Fruit fly (Drosophila melanogaster): Measurements from ENCODE around the gene CG33159.

The CG33159 gene

dm6 chr3L:3251659-3252490 lies 47.6 kb upstream of the CG33159 start (continued):
- TF ChIP-seq Fer2 (tag; optimal IDR thresholded peaks at IDR 0.05) (no peak), CG10147 (GFP tag; optimal IDR thresholded peaks at IDR 0.05) (no peak), Xbp1 (GFP tag; optimal IDR thresholded peaks at IDR 0.05) (no peak), chm (GFP tag; IDR thresholded peaks at IDR 0.05) (no peak), CG11723 (GFP tag; optimal IDR thresholded peaks at IDR 0.05) (no peak), crol (GFP tag; IDR thresholded peaks at IDR 0.05) (no peak), ind (GFP tag; optimal IDR thresholded peaks at IDR 0.05) (no peak), lilli (GFP tag; optimal IDR thresholded peaks at IDR 0.05) (no peak), Med (GFP tag) (no peak), Awh (GFP tag; IDR thresholded peaks at IDR 0.05) (no peak), CG8388 (GFP tag; optimal IDR thresholded peaks at IDR 0.05) (no peak), CG9215 (GFP tag; IDR thresholded peaks at IDR 0.05) (no peak), CG4854 (GFP tag; optimal IDR thresholded peaks at IDR 0.05) (no peak), Taf1 (GFP tag; IDR thresholded peaks at IDR 0.05) (no peak), Ptx1 (GFP tag; IDR thresholded peaks at IDR 0.05) (no peak), CG6683 (GFP tag; optimal IDR thresholded peaks at IDR 0.05) (no peak), hb (GFP tag; IDR thresholded peaks at IDR 0.05; ENCODE audit: partially characterized antibody) (no peak), cato (GFP tag; optimal IDR thresholded peaks at IDR 0.05; ENCODE audit: borderline replicate concordance) (no peak), CG17359 (tag; optimal IDR thresholded peaks at IDR 0.05) (no peak), Max (GFP tag; optimal IDR thresholded peaks at IDR 0.05) (no peak), CG11696 (GFP tag; IDR thresholded peaks at IDR 0.05) (no peak), Hmx (GFP tag; optimal IDR thresholded peaks at IDR 0.05) (no peak), NK7.1 (GFP tag; optimal IDR thresholded peaks at IDR 0.05) (no peak), CG17361 (GFP tag; IDR thresholded peaks at IDR 0.05) (no peak), nmo (GFP tag; optimal IDR thresholded peaks at IDR 0.05) (peak; percentile 3), CG10543 (GFP tag; optimal IDR thresholded peaks at IDR 0.05) (no peak), Atf-2 (GFP tag; optimal IDR thresholded peaks at IDR 0.05) (no peak), sqz (GFP tag; optimal IDR thresholded peaks at IDR 0.05) (no peak), Blimp-1 (GFP tag; optimal IDR thresholded peaks at IDR 0.05) (peak; percentile 19), her (GFP tag; optimal IDR thresholded peaks at IDR 0.05) (no peak), vnd (GFP tag; IDR thresholded peaks at IDR 0.05; ENCODE audit: partially characterized antibody) (no peak), ttk (GFP tag; IDR thresholded peaks at IDR 0.05) (no peak), knrl (GFP tag; IDR thresholded peaks at IDR 0.05; ENCODE audit: partially characterized antibody) (peak; percentile 30; the same call in 1 of the 3 replicates), pan (optimal IDR thresholded peaks at IDR 0.05) (no peak), pan (GFP tag; optimal IDR thresholded peaks at IDR 0.05 in 1 of 2, IDR thresholded peaks at IDR 0.05 in 1 of 2) (peak in 1 of 2 experiments; percentile 21), B-H1 (GFP tag; IDR thresholded peaks at IDR 0.05) (no peak), gsb (GFP tag; IDR thresholded peaks at IDR 0.05) (no peak), bsh (GFP tag; optimal IDR thresholded peaks at IDR 0.05) (peak in 1 of 2 experiments; percentile 2), CG10274 (GFP tag; optimal IDR thresholded peaks at IDR 0.05) (no peak), cg (GFP tag; optimal IDR thresholded peaks at IDR 0.05) (no peak), CG4820 (GFP tag; optimal IDR thresholded peaks at IDR 0.05) (no peak), nerfin-2 (GFP tag; IDR thresholded peaks at IDR 0.05; ENCODE audit: partially characterized antibody) (no peak), CG34422 (GFP tag; IDR thresholded peaks at IDR 0.05) (no peak), Dp (GFP tag; optimal IDR thresholded peaks at IDR 0.05) (peak; percentile 27), dpn (GFP tag; optimal IDR thresholded peaks at IDR 0.05) (no peak), CG10654 (GFP tag; optimal IDR thresholded peaks at IDR 0.05) (no peak), eyg (GFP tag; optimal IDR thresholded peaks at IDR 0.05) (no peak), onecut (GFP tag; IDR thresholded peaks at IDR 0.05) (no peak), h (optimal IDR thresholded peaks at IDR 0.05) (no peak), CG8089 (GFP tag; optimal IDR thresholded peaks at IDR 0.05) (no peak)
